Fruit fly (Drosophila melanogaster) whole organism, embryonic: ENCODE results near the gene CG34300.

Experiments
- Adf1 ChIP-seq: fragments of 200-800 bp; sonication (Bioruptor generic); IDR thresholded peaks from 2 replicates; pipeline ENCODE4 v1.3.6; 2022; ENCODE audit warnings: missing biosample characterization, missing genetic modification characterization
- BEAF-32 ChIP-seq: fragments of 200-800 bp; sonication (Bioruptor generic); optimal IDR thresholded peaks from 3 replicates; lab custom pipeline; 2017; ENCODE audit warnings: missing biosample characterization, missing genetic modification characterization, mild to moderate bottlenecking, moderate library complexity, missing genetic modification reagents
- BtbVII ChIP-seq: fragments of 200-800 bp; sonication (Bioruptor generic); optimal IDR thresholded peaks from 3 replicates; lab custom pipeline; 2017; ENCODE audit warnings: missing biosample characterization, mild to moderate bottlenecking, missing genetic modification characterization
- C15 ChIP-seq: fragments of 200-800 bp; sonication (Bioruptor generic); IDR thresholded peaks from 3 replicates; pipeline ENCODE4 v1.3.6; 2022; ENCODE audit warnings: missing biosample characterization, missing genetic modification characterization
- CG11696 ChIP-seq: fragments of 200-800 bp; sonication (Bioruptor generic); IDR thresholded peaks from 2 replicates; pipeline ENCODE4 v1.3.6; 2022; ENCODE audit warnings: missing biosample characterization, missing genetic modification characterization
- CG12071 ChIP-seq: fragments of 200-800 bp; sonication (Bioruptor generic); optimal IDR thresholded peaks from 3 replicates; lab custom pipeline; 2018; ENCODE audit warnings: missing biosample characterization, mild to moderate bottlenecking, missing genetic modification characterization
- CG12104 ChIP-seq: fragments of 200-800 bp; sonication (Bioruptor generic); optimal IDR thresholded peaks from 3 replicates; lab custom pipeline; 2016; ENCODE audit warnings: missing biosample characterization, missing genetic modification characterization
- CG12942 ChIP-seq: fragments of 200-800 bp; sonication (Bioruptor generic); optimal IDR thresholded peaks from 3 replicates; lab custom pipeline; 2016; ENCODE audit warnings: missing biosample characterization, missing genetic modification characterization
- CG13775 ChIP-seq: fragments of 200-800 bp; sonication (Bioruptor generic); optimal IDR thresholded peaks from 3 replicates; lab custom pipeline; 2017; ENCODE audit warnings: missing biosample characterization, mild to moderate bottlenecking, missing genetic modification characterization
- CG17568 ChIP-seq: fragments of 200-800 bp; sonication (Bioruptor generic); optimal IDR thresholded peaks from 2 replicates; lab custom pipeline; 2018; ENCODE audit warnings: missing biosample characterization, mild to moderate bottlenecking, missing genetic modification characterization, moderate library complexity
- CG1792 ChIP-seq: fragments of 200-800 bp; sonication (Bioruptor generic); optimal IDR thresholded peaks from 2 replicates; lab custom pipeline; 2016; ENCODE audit warnings: missing biosample characterization, missing genetic modification characterization
- CG2116 ChIP-seq: fragments of 200-800 bp; sonication (Bioruptor generic); optimal IDR thresholded peaks from 3 replicates; lab custom pipeline; 2018; ENCODE audit warnings: missing biosample characterization, mild to moderate bottlenecking, missing genetic modification characterization
- CG2889 ChIP-seq: fragments of 200-800 bp; sonication (Bioruptor generic); IDR thresholded peaks from 3 replicates; pipeline ENCODE4 v1.3.6; 2022; ENCODE audit warnings: missing biosample characterization, missing genetic modification characterization
- CG30020 ChIP-seq: fragments of 200-800 bp; optimal IDR thresholded peaks from 2 replicates; lab custom pipeline; 2019; ENCODE audit warnings: missing biosample characterization, mild to moderate bottlenecking, missing genetic modification characterization, moderate library complexity
- CG3065 ChIP-seq: fragments of 200-800 bp; sonication (Bioruptor generic); optimal IDR thresholded peaks from 2 replicates; lab custom pipeline; 2016; ENCODE audit warnings: missing biosample characterization, missing genetic modification characterization
- CG31388 ChIP-seq: fragments of 200-800 bp; sonication (Bioruptor generic); optimal IDR thresholded peaks from 2 replicates; lab custom pipeline; 2016; ENCODE audit warnings: missing biosample characterization, missing genetic modification characterization
- CG7357 ChIP-seq: fragments of 200-800 bp; sonication (Bioruptor generic); IDR thresholded peaks from 3 replicates; pipeline ENCODE4 v1.3.6; 2022; ENCODE audit warnings: missing biosample characterization, missing genetic modification characterization
- CG7963 ChIP-seq: fragments of 200-800 bp; sonication (Bioruptor generic); IDR thresholded peaks from 3 replicates; pipeline ENCODE4 v1.3.6; 2022; ENCODE audit warnings: missing biosample characterization, missing genetic modification characterization; ENCODE audit not compliant: partially characterized antibody
- Deaf1 ChIP-seq: fragments of 200-800 bp; optimal IDR thresholded peaks from 3 replicates; lab custom pipeline; 2019; ENCODE audit warnings: missing biosample characterization, mild to moderate bottlenecking, missing genetic modification characterization, moderate library complexity
- Doc3 ChIP-seq: fragments of 200-800 bp; sonication (Bioruptor generic); IDR thresholded peaks from 3 replicates; pipeline ENCODE4 v1.3.6; 2022; ENCODE audit warnings: missing biosample characterization, missing genetic modification characterization; ENCODE audit not compliant: partially characterized antibody
- HLH4C ChIP-seq: fragments of 200-800 bp; sonication (Bioruptor generic); IDR thresholded peaks from 3 replicates; pipeline ENCODE4 v1.3.6; 2022; ENCODE audit warnings: missing biosample characterization, missing genetic modification characterization; ENCODE audit not compliant: partially characterized antibody
- Hr78 ChIP-seq, 2 experiments: fragments of 200-800 bp in 1 of 2; fragments of >200 bp in 1 of 2; sonication (Bioruptor generic) in 1 of 2; optimal IDR thresholded peaks; 2 replicates each; lab custom pipeline; 2017 to 2019; ENCODE audit warnings: missing biosample characterization in 2 of 2, missing genetic modification characterization in 2 of 2, mild to moderate bottlenecking in 1 of 2, moderate library complexity in 1 of 2
- Kr ChIP-seq: fragments of 200-800 bp; sonication (Bioruptor generic); optimal IDR thresholded peaks from 2 replicates; lab custom pipeline; 2017; ENCODE audit warnings: missing biosample characterization, mild to moderate bottlenecking, missing genetic modification characterization
- Lhr ChIP-seq: fragments of 200-800 bp; sonication (Bioruptor generic); optimal IDR thresholded peaks from 3 replicates; lab custom pipeline; 2017; ENCODE audit warnings: mild to moderate bottlenecking, missing biosample characterization, missing genetic modification reagents, missing genetic modification characterization
- MTF-1 ChIP-seq: fragments of 200-800 bp; sonication (Bioruptor generic); optimal IDR thresholded peaks from 2 replicates; lab custom pipeline; 2018; ENCODE audit warnings: missing biosample characterization, mild to moderate bottlenecking, missing genetic modification characterization, borderline replicate concordance
- Oaz ChIP-seq: fragments of 200-800 bp; sonication (Bioruptor generic); IDR thresholded peaks from 2 replicates; pipeline ENCODE4 v1.3.6; 2022; ENCODE audit warnings: missing biosample characterization, missing genetic modification characterization
- Rfx ChIP-seq: fragments of 200-800 bp; sonication (Bioruptor generic); IDR thresholded peaks from 2 replicates; pipeline ENCODE4 v1.3.6; 2022; ENCODE audit warnings: missing biosample characterization, missing genetic modification characterization
- Rx ChIP-seq: fragments of 200-800 bp; sonication (Bioruptor generic); IDR thresholded peaks from 2 replicates; pipeline ENCODE4 v1.3.6; 2022; ENCODE audit warnings: missing biosample characterization, missing genetic modification characterization
- Six4 ChIP-seq: fragments of 200-800 bp; sonication (Bioruptor generic); optimal IDR thresholded peaks from 2 replicates; lab custom pipeline; 2016; ENCODE audit warnings: missing biosample characterization, missing genetic modification characterization
- Spps ChIP-seq: fragments of 200-800 bp; sonication (Bioruptor generic); optimal IDR thresholded peaks from 2 replicates; lab custom pipeline; 2018; ENCODE audit warnings: missing biosample characterization, mild to moderate bottlenecking, missing genetic modification characterization
- al ChIP-seq: fragments of 200-800 bp; sonication (Bioruptor generic); IDR thresholded peaks from 2 replicates; pipeline ENCODE4 v1.3.6; 2022; ENCODE audit warnings: missing biosample characterization, missing genetic modification characterization
- amos ChIP-seq: fragments of 200-800 bp; sonication (Bioruptor generic); IDR thresholded peaks from 2 replicates; pipeline ENCODE4 v1.3.6; 2022; ENCODE audit warnings: missing biosample characterization, missing genetic modification characterization; ENCODE audit not compliant: partially characterized antibody
- aop ChIP-seq: fragments of 200-800 bp; sonication (Bioruptor generic); IDR thresholded peaks from 2 replicates; pipeline ENCODE4 v1.3.6; 2022; ENCODE audit warnings: missing biosample characterization, missing genetic modification characterization
- cg ChIP-seq: fragments of 200-800 bp; sonication (Bioruptor generic); optimal IDR thresholded peaks from 3 replicates; lab custom pipeline; 2019; ENCODE audit warnings: missing biosample characterization, mild to moderate bottlenecking, missing genetic modification characterization, moderate library complexity
- chm ChIP-seq: fragments of 200-800 bp; sonication (Bioruptor generic); IDR thresholded peaks from 2 replicates; pipeline ENCODE4 v1.3.6; 2022; ENCODE audit warnings: missing biosample characterization, missing genetic modification characterization
- cwo ChIP-seq: fragments of 200-800 bp; sonication (Bioruptor generic); optimal IDR thresholded peaks from 3 replicates; lab custom pipeline; 2017; ENCODE audit warnings: missing biosample characterization, missing genetic modification characterization, mild to moderate bottlenecking, moderate library complexity, missing genetic modification reagents
- da ChIP-seq: fragments of 200-800 bp; sonication (Bioruptor generic); optimal IDR thresholded peaks from 2 replicates; lab custom pipeline; 2016; ENCODE audit warnings: missing biosample characterization, missing genetic modification characterization
- gce ChIP-seq: fragments of 200-800 bp; sonication (Bioruptor generic); IDR thresholded peaks from 3 replicates; pipeline ENCODE4 v1.3.6; 2022; ENCODE audit warnings: missing biosample characterization, missing genetic modification characterization
- her ChIP-seq: fragments of 200-800 bp; sonication (Bioruptor generic); optimal IDR thresholded peaks from 2 replicates; lab custom pipeline; 2016; ENCODE audit warnings: missing biosample characterization, missing genetic modification characterization
- jumu ChIP-seq: fragments of 200-800 bp; sonication (Bioruptor generic); optimal IDR thresholded peaks from 3 replicates; lab custom pipeline; 2016; ENCODE audit warnings: missing biosample characterization, missing genetic modification characterization
- lilli ChIP-seq: fragments of 200-800 bp; sonication (Bioruptor generic); optimal IDR thresholded peaks from 3 replicates; lab custom pipeline; 2016; ENCODE audit warnings: missing biosample characterization, missing genetic modification characterization
- mld ChIP-seq: fragments of 200-800 bp; sonication (Bioruptor generic); IDR thresholded peaks from 3 replicates; pipeline ENCODE4 v1.3.6; 2022; ENCODE audit warnings: missing biosample characterization, missing genetic modification characterization; ENCODE audit not compliant: partially characterized antibody
- peb ChIP-seq: fragments of 200-800 bp; sonication (Bioruptor generic); IDR thresholded peaks from 2 replicates; pipeline ENCODE4 v1.3.6; 2022; ENCODE audit warnings: missing biosample characterization, missing genetic modification characterization
- sd ChIP-seq: fragments of 200-800 bp; sonication (Bioruptor generic); optimal IDR thresholded peaks from 3 replicates; lab custom pipeline; 2018; ENCODE audit warnings: missing biosample characterization, mild to moderate bottlenecking, missing genetic modification characterization, moderate library complexity
- sens-2 ChIP-seq: fragments of 200-800 bp; sonication (Bioruptor generic); IDR thresholded peaks from 2 replicates; pipeline ENCODE4 v1.3.6; 2022; ENCODE audit warnings: missing biosample characterization, missing genetic modification characterization
- so ChIP-seq: fragments of 200-800 bp; sonication (Bioruptor generic); IDR thresholded peaks from 3 replicates; pipeline ENCODE4 v1.3.6; 2022; ENCODE audit warnings: missing biosample characterization, missing genetic modification characterization
- sqz ChIP-seq: fragments of 200-800 bp; sonication (Bioruptor generic); optimal IDR thresholded peaks from 3 replicates; lab custom pipeline; 2018; ENCODE audit warnings: missing biosample characterization, mild to moderate bottlenecking, missing genetic modification characterization
- stc ChIP-seq: fragments of 200-800 bp; sonication (Bioruptor generic); IDR thresholded peaks from 2 replicates; pipeline ENCODE4 v1.3.6; 2022; ENCODE audit warnings: missing biosample characterization, missing genetic modification characterization

CG34300 gene

dm6 chr3R:30276482-30277282, 29.8 kb downstream of the CG34300 start (continued):
- TF ChIP-seq BtbVII (GFP tag; lab: Kevin White, UChicago): no peak
- TF ChIP-seq HLH4C (GFP tag; lab: Robert Waterston, UW): 0 out of 3 replicates have a peak, but pooled peaks have one; percentile 22
- TF ChIP-seq Kr (GFP tag; lab: Kevin White, UChicago): no peak
- TF ChIP-seq MTF-1 (GFP tag; lab: Kevin White, UChicago): peak; percentile 35
- TF ChIP-seq sens-2: peak; percentile 44; the same call in 1 of the 2 replicates
- TF ChIP-seq sd (tag; lab: Kevin White, UChicago): no peak
- no peak for TF ChIP-seq CG31388 (GFP tag; lab: Kevin White, UChicago)
- TF ChIP-seq stc (GFP tag; lab: Robert Waterston, UW): 0 out of 2 replicates have a peak, but pooled peaks have one; percentile 39
- no peak for TF ChIP-seq Doc3 (GFP tag; lab: Robert Waterston, UW)
- peak; percentile 77 for TF ChIP-seq Adf1
- no peak for TF ChIP-seq da
- TF ChIP-seq her (GFP tag; lab: Kevin White, UChicago): peak; percentile 42
- TF ChIP-seq CG7357: no peak
- TF ChIP-seq amos (GFP tag; lab: Robert Waterston, UW): no peak
- TF ChIP-seq sqz (GFP tag; lab: Kevin White, UChicago): no peak
- peak; percentile 56 for TF ChIP-seq CG12071 (GFP tag; lab: Kevin White, UChicago)
- TF ChIP-seq CG1792 (GFP tag; lab: Kevin White, UChicago): no peak
- TF ChIP-seq Lhr: peak; percentile 46
- peak; percentile 65 for TF ChIP-seq Rfx
- TF ChIP-seq CG13775 (GFP tag; lab: Kevin White, UChicago): peak; percentile 32
- no peak for TF ChIP-seq CG11696 (GFP tag; lab: Robert Waterston, UW)
- TF ChIP-seq mld (GFP tag; lab: Robert Waterston, UW): 0 out of 3 replicates have a peak, but pooled peaks have one; percentile 36
- peak; percentile 48 for TF ChIP-seq Six4 (GFP tag; lab: Kevin White, UChicago)
- TF ChIP-seq CG12104 (GFP tag; lab: Kevin White, UChicago): no peak
- TF ChIP-seq jumu (GFP tag; lab: Kevin White, UChicago): no peak
- TF ChIP-seq aop (GFP tag; lab: Robert Waterston, UW): 0 out of 2 replicates have a peak, but pooled peaks have one; percentile 44
- TF ChIP-seq CG17568: no peak
- TF ChIP-seq CG12942: peak; percentile 45
- no peak for TF ChIP-seq Hr78 (GFP tag; optimal IDR thresholded peaks at IDR 0.05; lab: Kevin White, UChicago)
- no peak for TF ChIP-seq CG3065
- peak; percentile 80 for TF ChIP-seq chm (GFP tag; lab: Robert Waterston, UW)
- no peak for TF ChIP-seq CG2889 (GFP tag; lab: Robert Waterston, UW)
- TF ChIP-seq Rx (GFP tag; lab: Robert Waterston, UW): peak; percentile 29; the same call in 1 of the 2 replicates
- TF ChIP-seq Oaz: no peak
- TF ChIP-seq al: no peak
- TF ChIP-seq Deaf1 (tag; lab: Kevin White, UChicago): peak; percentile 22
- peak; percentile 2 for TF ChIP-seq CG2116 (GFP tag; lab: Kevin White, UChicago)
- peak; percentile 32 for TF ChIP-seq Spps (tag; lab: Kevin White, UChicago)
- TF ChIP-seq so (GFP tag; lab: Robert Waterston, UW): peak; percentile 29; the same call in 1 of the 3 replicates
- TF ChIP-seq BEAF-32 (GFP tag; lab: Kevin White, UChicago): no peak
- TF ChIP-seq CG7963: no peak
- TF ChIP-seq peb (GFP tag; lab: Robert Waterston, UW): no peak
- TF ChIP-seq cwo (GFP tag; lab: Kevin White, UChicago): no peak
- 0 out of 3 replicates have a peak, but pooled peaks have one; percentile 29 for TF ChIP-seq gce
- no peak for TF ChIP-seq C15
- TF ChIP-seq lilli (GFP tag; lab: Kevin White, UChicago): peak; percentile 54
- peak; percentile 80 for TF ChIP-seq cg (GFP tag; lab: Kevin White, UChicago)
- no peak for TF ChIP-seq CG30020 (tag; lab: Kevin White, UChicago)
